Worm (Caenorhabditis elegans): ENCODE measurements around the gene C06E1.11.

The C06E1.11 gene

DNA sequence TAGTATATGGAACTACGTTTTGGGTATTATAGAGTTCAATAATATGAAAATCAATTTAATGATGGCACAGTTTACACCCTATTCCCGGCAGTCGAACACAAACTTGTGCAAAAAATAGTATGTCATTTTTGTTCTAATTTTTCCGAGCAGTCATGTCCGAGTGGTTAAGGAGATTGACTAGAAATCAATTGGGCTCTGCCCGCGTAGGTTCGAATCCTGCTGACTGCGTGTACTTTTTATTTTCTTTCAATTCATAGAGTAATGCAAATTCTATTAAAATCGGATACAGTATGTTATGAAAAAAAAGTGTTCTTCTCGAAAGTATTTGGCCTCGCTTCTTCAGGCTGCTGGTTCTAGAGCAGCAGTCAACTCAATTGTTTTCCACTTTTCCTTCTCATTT is 29.5 kb upstream of the C06E1.11 start:
- TF ChIP-seq B0261.1 (tag; optimal IDR thresholded peaks at IDR 0.05) (peak; percentile 83), xnd-1 (tag; optimal IDR thresholded peaks at IDR 0.05) (no peak), nhr-90 (tag; optimal IDR thresholded peaks at IDR 0.05) (peak; percentile 79), nhr-27 (tag; optimal IDR thresholded peaks at IDR 0.05) (no peak), Y53G8AR.9 (GFP tag; conservative IDR thresholded peaks at IDR 0.05) (0 out of 2 replicates have a peak, but pooled peaks have one; percentile 23), athp-1 (tag; optimal IDR thresholded peaks at IDR 0.05) (peak; percentile 34), egrh-3 (GFP tag; IDR thresholded peaks at IDR 0.05) (no peak), F57A8.1 (GFP tag; optimal IDR thresholded peaks at IDR 0.05) (no peak), ztf-28 (GFP tag; IDR thresholded peaks at IDR 0.05) (0 out of 2 replicates have a peak, but pooled peaks have one; percentile 8), B0336.3 (GFP tag; IDR thresholded peaks at IDR 0.05) (no peak), ceh-27 (GFP tag; optimal IDR thresholded peaks at IDR 0.05) (no peak), F52B5.7 (tag; optimal IDR thresholded peaks at IDR 0.05) (no peak), let-526 (GFP tag; IDR thresholded peaks at IDR 0.05) (0 out of 2 replicates have a peak, but pooled peaks have one; percentile 19), ceh-100 (GFP tag; IDR thresholded peaks at IDR 0.05) (no peak), F37B4.10 (GFP tag; IDR thresholded peaks at IDR 0.05) (no peak), let-607 (tag; optimal IDR thresholded peaks at IDR 0.05) (peak in 1 of 2 experiments; percentile 12), die-1 (tag; optimal IDR thresholded peaks at IDR 0.05) (peak; percentile 80), repo-1 (tag; optimal IDR thresholded peaks at IDR 0.05) (no peak), efl-1 (GFP tag; optimal IDR thresholded peaks at IDR 0.05) (no peak), dpl-1 (GFP tag; optimal IDR thresholded peaks at IDR 0.05) (no peak), mel-28 (tag; optimal IDR thresholded peaks at IDR 0.05; ENCODE audit: borderline replicate concordance) (no peak), madf-3 (GFP tag; IDR thresholded peaks at IDR 0.05) (no peak), somi-1 (GFP tag; optimal IDR thresholded peaks at IDR 0.05) (no peak), hlh-12 (tag; optimal IDR thresholded peaks at IDR 0.05) (no peak), snpc-1.3 (tag; optimal IDR thresholded peaks at IDR 0.05; ENCODE audit: insufficient read depth) (peak; percentile 39), pbrm-1 (GFP tag; IDR thresholded peaks at IDR 0.05) (peak; percentile 46; the same call in 1 of the 2 replicates), bed-2 (GFP tag; IDR thresholded peaks at IDR 0.05) (no peak), rcor-1 (GFP tag; IDR thresholded peaks at IDR 0.05) (no peak), F23B12.7 (tag; optimal IDR thresholded peaks at IDR 0.05; ENCODE audit: insufficient read depth) (peak; percentile 39), atf-7 (tag; optimal IDR thresholded peaks at IDR 0.05) (peak; percentile 5), ZK185.1 (tag; optimal IDR thresholded peaks at IDR 0.05; ENCODE audit: poor library complexity, severe bottlenecking) (peak; percentile 43), lin-40 (tag; optimal IDR thresholded peaks at IDR 0.05) (no peak), Y67H2A.10 (GFP tag; conservative IDR thresholded peaks at IDR 0.05) (no peak), fkh-3 (tag; optimal IDR thresholded peaks at IDR 0.05) (no peak), zfh-2 (GFP tag; conservative IDR thresholded peaks at IDR 0.05) (no peak), rec-8 (tag; optimal IDR thresholded peaks at IDR 0.05) (peak in 1 of 2 experiments; percentile 35), madf-8 (GFP tag; conservative IDR thresholded peaks at IDR 0.05) (no peak), ztf-25 (GFP tag; IDR thresholded peaks at IDR 0.05) (peak; percentile 85), T07F8.4 (tag; optimal IDR thresholded peaks at IDR 0.05) (peak; percentile 25), rpc-1 (optimal IDR thresholded peaks at IDR 0.05) (peak; percentile 78), rpc-1 (tag; optimal IDR thresholded peaks at IDR 0.05) (peak; percentile 88), ceh-58 (GFP tag; IDR thresholded peaks at IDR 0.05) (no peak), D2030.7 (GFP tag; IDR thresholded peaks at IDR 0.05) (peak; percentile 41; the same call in 1 of the 2 replicates), cebp-1 (GFP tag; IDR thresholded peaks at IDR 0.05) (no peak), cebp-1 (tag; optimal IDR thresholded peaks at IDR 0.05) (no peak), ama-1 (optimal IDR thresholded peaks at IDR 0.05) (no peak), ama-1 (GFP tag; optimal IDR thresholded peaks at IDR 0.05) (peak in 1 of 2 experiments; percentile 28), attf-5 (GFP tag; optimal IDR thresholded peaks at IDR 0.05) (no peak), zim-3 (tag; optimal IDR thresholded peaks at IDR 0.05) (peak; percentile 55)
